Worm (Caenorhabditis elegans) whole organism, late embryonic: ENCODE results near the gene rab-21.

Experiments used
- ceh-22 ChIP-seq: sonication (generic microtip); optimal IDR thresholded peaks from 2 replicates; lab custom pipeline; 2017; ENCODE audit warnings: missing biosample characterization, missing genetic modification characterization
- elt-2 ChIP-seq: sonication (generic microtip); optimal IDR thresholded peaks from 2 replicates; lab custom pipeline; 2016; ENCODE audit warnings: missing genetic modification reagents, missing genetic modification characterization, missing compliant biosample characterization
- fkh-10 ChIP-seq: fragments of 150-350 bp; optimal IDR thresholded peaks from 2 replicates; lab custom pipeline; 2014; ENCODE audit warnings: missing biosample characterization, missing genetic modification reagents, missing genetic modification characterization
- odd-2 ChIP-seq: sonication (generic microtip); optimal IDR thresholded peaks from 2 replicates; lab custom pipeline; 2017; ENCODE audit warnings: antibody characterized with exemption, mild to moderate bottlenecking, missing genetic modification characterization, missing compliant biosample characterization
- pag-3 ChIP-seq: sonication (generic microtip); optimal IDR thresholded peaks from 2 replicates; lab custom pipeline; 2016; ENCODE audit warnings: missing compliant biosample characterization, missing genetic modification characterization, borderline replicate concordance
- pros-1 ChIP-seq: fragments of 150-350 bp; optimal IDR thresholded peaks from 2 replicates; lab custom pipeline; 2014; ENCODE audit warnings: missing biosample characterization, missing genetic modification reagents, missing genetic modification characterization
- unc-55 ChIP-seq: sonication (generic microtip); optimal IDR thresholded peaks from 2 replicates; lab custom pipeline; 2017; ENCODE audit warnings: missing biosample characterization, missing genetic modification reagents, missing genetic modification characterization
- ztf-16 ChIP-seq: sonication (generic microtip); optimal IDR thresholded peaks from 2 replicates; lab custom pipeline; 2017; ENCODE audit warnings: missing genetic modification characterization, missing compliant biosample characterization

ce11 chrII:8742006-8742847, 27.4 kb upstream of the rab-21 start:
- no peak for TF ChIP-seq unc-55 (GFP tag; lab: Kevin White, UChicago)
- TF ChIP-seq pag-3: no peak
- TF ChIP-seq elt-2 (tag; lab: Kevin White, UChicago): no peak
- TF ChIP-seq ztf-16 (tag; lab: Kevin White, UChicago): no peak
- TF ChIP-seq odd-2 (tag; lab: Kevin White, UChicago): no peak
- TF ChIP-seq ceh-22 (tag; lab: Kevin White, UChicago): no peak
- no peak for TF ChIP-seq pros-1
- no peak for TF ChIP-seq fkh-10 (GFP tag; lab: Kevin White, UChicago)
